Fruit fly (Drosophila melanogaster) whole organism, embryonic: ENCODE results near the gene CG5618.

Source experiments
- Bteb2 ChIP-seq: fragments of 200-800 bp; sonication (Bioruptor generic); optimal IDR thresholded peaks from 2 replicates; lab custom pipeline; 2016; ENCODE audit warnings: missing biosample characterization, missing genetic modification characterization
- CG10209 ChIP-seq: fragments of 200-800 bp; sonication (Bioruptor generic); optimal IDR thresholded peaks from 3 replicates; lab custom pipeline; 2017; ENCODE audit warnings: missing biosample characterization, mild to moderate bottlenecking, missing genetic modification characterization, missing genetic modification reagents
- CG10267 ChIP-seq: fragments of 200-800 bp; sonication (Bioruptor generic); optimal IDR thresholded peaks from 2 replicates; lab custom pipeline; 2018; ENCODE audit warnings: missing biosample characterization, mild to moderate bottlenecking, missing genetic modification characterization, moderate library complexity
- CG10979 ChIP-seq: fragments of 200-800 bp; sonication (Bioruptor generic); optimal IDR thresholded peaks from 2 replicates; lab custom pipeline; 2018; ENCODE audit warnings: missing biosample characterization, mild to moderate bottlenecking, missing genetic modification characterization, moderate library complexity
- CG12071 ChIP-seq: fragments of 200-800 bp; sonication (Bioruptor generic); optimal IDR thresholded peaks from 3 replicates; lab custom pipeline; 2018; ENCODE audit warnings: missing biosample characterization, mild to moderate bottlenecking, missing genetic modification characterization
- CG13624 ChIP-seq: fragments of 200-800 bp; sonication (Bioruptor generic); optimal IDR thresholded peaks from 2 replicates; lab custom pipeline; 2016; ENCODE audit warnings: missing biosample characterization, missing genetic modification characterization
- CG15073 ChIP-seq: fragments of 200-800 bp; sonication (Bioruptor generic); optimal IDR thresholded peaks from 2 replicates; lab custom pipeline; 2016; ENCODE audit warnings: missing biosample characterization, missing genetic modification characterization
- CG1647 ChIP-seq: fragments of 200-800 bp; sonication (Bioruptor generic); optimal IDR thresholded peaks from 3 replicates; lab custom pipeline; 2016; ENCODE audit warnings: missing biosample characterization, missing genetic modification characterization
- CG18619 ChIP-seq: fragments of 200-800 bp; sonication (Bioruptor generic); optimal IDR thresholded peaks from 3 replicates; lab custom pipeline; 2017; ENCODE audit warnings: missing biosample characterization, mild to moderate bottlenecking, missing genetic modification characterization
- CG2199 ChIP-seq: fragments of 200-800 bp; sonication (Bioruptor generic); IDR thresholded peaks from 3 replicates; pipeline ENCODE4 v1.3.6; 2022; ENCODE audit warnings: missing biosample characterization, missing genetic modification characterization
- CG3163 ChIP-seq: fragments of 200-800 bp; sonication (Bioruptor generic); optimal IDR thresholded peaks from 3 replicates; lab custom pipeline; 2016; ENCODE audit warnings: missing biosample characterization, missing genetic modification characterization
- CG4424 ChIP-seq: fragments of 200-800 bp; sonication (Bioruptor generic); optimal IDR thresholded peaks from 3 replicates; lab custom pipeline; 2016; ENCODE audit warnings: missing biosample characterization, missing genetic modification characterization
- CG7556 ChIP-seq: fragments of 200-800 bp; sonication (Bioruptor generic); optimal IDR thresholded peaks from 2 replicates; lab custom pipeline; 2017; ENCODE audit warnings: missing biosample characterization, mild to moderate bottlenecking, missing genetic modification characterization
- CG9817 ChIP-seq: fragments of 200-800 bp; sonication (Bioruptor generic); optimal IDR thresholded peaks from 2 replicates; lab custom pipeline; 2018; ENCODE audit warnings: missing biosample characterization, mild to moderate bottlenecking, missing genetic modification characterization, moderate library complexity
- Camta ChIP-seq: fragments of 200-800 bp; sonication (Bioruptor generic); optimal IDR thresholded peaks from 2 replicates; lab custom pipeline; 2016; ENCODE audit warnings: missing biosample characterization, missing genetic modification characterization
- D19B ChIP-seq: fragments of 200-800 bp; sonication (Bioruptor generic); optimal IDR thresholded peaks from 2 replicates; lab custom pipeline; 2017; ENCODE audit warnings: missing biosample characterization, mild to moderate bottlenecking, missing genetic modification characterization
- Dbx ChIP-seq: fragments of 200-800 bp; sonication (Bioruptor generic); IDR thresholded peaks from 3 replicates; pipeline ENCODE4 v1.3.6; 2022; ENCODE audit warnings: missing biosample characterization, missing genetic modification characterization
- Dek ChIP-seq: fragments of 200-800 bp; sonication (Bioruptor generic); optimal IDR thresholded peaks from 3 replicates; lab custom pipeline; 2019; ENCODE audit warnings: missing biosample characterization, mild to moderate bottlenecking, missing genetic modification characterization, moderate library complexity
- Drgx ChIP-seq: fragments of 200-800 bp; sonication (Bioruptor generic); IDR thresholded peaks from 2 replicates; pipeline ENCODE4 v1.3.6; 2022; ENCODE audit warnings: missing biosample characterization, missing genetic modification characterization
- Lhr ChIP-seq: fragments of 200-800 bp; sonication (Bioruptor generic); optimal IDR thresholded peaks from 3 replicates; lab custom pipeline; 2017; ENCODE audit warnings: mild to moderate bottlenecking, missing biosample characterization, missing genetic modification reagents, missing genetic modification characterization
- Lim3 ChIP-seq: fragments of 200-800 bp; sonication (Bioruptor generic); IDR thresholded peaks from 2 replicates; pipeline ENCODE4 v1.3.6; 2022; ENCODE audit warnings: missing biosample characterization, missing genetic modification characterization
- Max ChIP-seq: fragments of 200-800 bp; sonication (Bioruptor generic); optimal IDR thresholded peaks from 2 replicates; lab custom pipeline; 2016; ENCODE audit warnings: missing biosample characterization, mild to moderate bottlenecking, missing genetic modification characterization
- Neu2 ChIP-seq: fragments of 200-800 bp; sonication (Bioruptor generic); optimal IDR thresholded peaks from 3 replicates; lab custom pipeline; 2016; ENCODE audit warnings: missing biosample characterization, missing genetic modification characterization, borderline replicate concordance
- Oaz ChIP-seq: fragments of 200-800 bp; sonication (Bioruptor generic); IDR thresholded peaks from 2 replicates; pipeline ENCODE4 v1.3.6; 2022; ENCODE audit warnings: missing biosample characterization, missing genetic modification characterization
- PHDP ChIP-seq: fragments of 200-800 bp; sonication (Bioruptor generic); optimal IDR thresholded peaks from 3 replicates; lab custom pipeline; 2018; ENCODE audit warnings: missing biosample characterization, mild to moderate bottlenecking, missing genetic modification characterization, moderate library complexity
- Rfx ChIP-seq: fragments of 200-800 bp; sonication (Bioruptor generic); IDR thresholded peaks from 2 replicates; pipeline ENCODE4 v1.3.6; 2022; ENCODE audit warnings: missing biosample characterization, missing genetic modification characterization
- TFAM ChIP-seq: fragments of 200-800 bp; sonication (Bioruptor generic); optimal IDR thresholded peaks from 2 replicates; lab custom pipeline; 2017; ENCODE audit warnings: missing biosample characterization, missing genetic modification characterization, inconsistent platforms
- Trl ChIP-seq, 3 experiments: fragments of >200 bp in 2 of 3; fragments of 200-800 bp in 1 of 3; sonication (Bioruptor generic) in 1 of 3; optimal IDR thresholded peaks; 2 replicates in 1 of 3; 3 replicates in 2 of 3; lab custom pipeline; 2016 to 2017; ENCODE audit warnings: missing biosample characterization in 1 of 3, missing genetic modification characterization in 1 of 3
- caup ChIP-seq: fragments of 200-800 bp; sonication (Bioruptor generic); optimal IDR thresholded peaks from 3 replicates; lab custom pipeline; 2017; ENCODE audit warnings: missing biosample characterization, mild to moderate bottlenecking, missing genetic modification characterization, moderate library complexity; ENCODE audit not compliant: severe bottlenecking
- dpn ChIP-seq, 2 experiments: fragments of 200-800 bp; sonication (Bioruptor generic); optimal IDR thresholded peaks; 3 replicates each; lab custom pipeline; 2016; ENCODE audit warnings: missing biosample characterization in 2 of 2, missing genetic modification characterization in 2 of 2
- exex ChIP-seq: fragments of 200-800 bp; sonication (Bioruptor generic); optimal IDR thresholded peaks from 4 replicates; lab custom pipeline; 2018; ENCODE audit warnings: missing biosample characterization, mild to moderate bottlenecking, missing genetic modification characterization, moderate library complexity
- ken ChIP-seq: fragments of 200-800 bp; sonication (Bioruptor generic); IDR thresholded peaks from 3 replicates; pipeline ENCODE4 v1.3.6; 2022; ENCODE audit warnings: missing biosample characterization, missing genetic modification characterization
- lilli ChIP-seq: fragments of 200-800 bp; sonication (Bioruptor generic); optimal IDR thresholded peaks from 3 replicates; lab custom pipeline; 2016; ENCODE audit warnings: missing biosample characterization, missing genetic modification characterization
- mirr ChIP-seq: fragments of 200-800 bp; sonication (Bioruptor generic); optimal IDR thresholded peaks from 3 replicates; lab custom pipeline; 2018; ENCODE audit warnings: missing biosample characterization, mild to moderate bottlenecking, missing genetic modification characterization
- peb ChIP-seq: fragments of 200-800 bp; sonication (Bioruptor generic); IDR thresholded peaks from 2 replicates; pipeline ENCODE4 v1.3.6; 2022; ENCODE audit warnings: missing biosample characterization, missing genetic modification characterization
- pfk ChIP-seq: fragments of 200-800 bp; sonication (Bioruptor generic); optimal IDR thresholded peaks from 2 replicates; lab custom pipeline; 2018; ENCODE audit warnings: missing biosample characterization, mild to moderate bottlenecking, missing genetic modification characterization, moderate library complexity
- pho ChIP-seq: fragments of 200-800 bp; sonication (Bioruptor generic); optimal IDR thresholded peaks from 2 replicates; lab custom pipeline; 2016; ENCODE audit warnings: missing biosample characterization, missing genetic modification characterization
- pros ChIP-seq: fragments of 200-800 bp; sonication (Bioruptor generic); optimal IDR thresholded peaks from 3 replicates; lab custom pipeline; 2019; ENCODE audit warnings: missing biosample characterization, mild to moderate bottlenecking, missing genetic modification characterization, moderate library complexity
- ranshi ChIP-seq: fragments of 200-800 bp; sonication (Bioruptor generic); IDR thresholded peaks from 2 replicates; pipeline ENCODE4 v1.3.6; 2022; ENCODE audit warnings: missing biosample characterization, missing genetic modification characterization
- sd ChIP-seq: fragments of 200-800 bp; sonication (Bioruptor generic); optimal IDR thresholded peaks from 3 replicates; lab custom pipeline; 2018; ENCODE audit warnings: missing biosample characterization, mild to moderate bottlenecking, missing genetic modification characterization, moderate library complexity
- sens ChIP-seq: fragments of 200-800 bp; sonication (Bioruptor generic); peaks from one replicate; lab custom pipeline; 2016; ENCODE audit warnings: missing biosample characterization, missing genetic modification characterization
- shn ChIP-seq: fragments of 200-800 bp; sonication (Bioruptor generic); optimal IDR thresholded peaks from 3 replicates; lab custom pipeline; 2016; ENCODE audit warnings: missing biosample characterization, missing genetic modification characterization
- slp2 ChIP-seq: fragments of 200-800 bp; sonication (Bioruptor generic); optimal IDR thresholded peaks from 2 replicates; lab custom pipeline; 2016; ENCODE audit warnings: missing biosample characterization, missing genetic modification characterization
- sna ChIP-seq: fragments of 200-800 bp; sonication (Bioruptor generic); IDR thresholded peaks from 2 replicates; pipeline ENCODE4 v1.3.6; 2022; ENCODE audit warnings: missing biosample characterization, missing genetic modification characterization; ENCODE audit not compliant: partially characterized antibody
- so ChIP-seq: fragments of 200-800 bp; sonication (Bioruptor generic); IDR thresholded peaks from 3 replicates; pipeline ENCODE4 v1.3.6; 2022; ENCODE audit warnings: missing biosample characterization, missing genetic modification characterization
- sob ChIP-seq: fragments of 200-800 bp; sonication (Bioruptor generic); IDR thresholded peaks from 2 replicates; pipeline ENCODE4 v1.3.6; 2022; ENCODE audit warnings: missing biosample characterization, missing genetic modification characterization
- tgo ChIP-seq: fragments of 200-800 bp; sonication (Bioruptor generic); IDR thresholded peaks from 3 replicates; pipeline ENCODE4 v1.3.6; 2022; ENCODE audit warnings: missing biosample characterization, missing genetic modification characterization
- tio ChIP-seq: fragments of 200-800 bp; sonication (Bioruptor generic); optimal IDR thresholded peaks from 2 replicates; lab custom pipeline; 2017; ENCODE audit warnings: missing biosample characterization, missing genetic modification characterization, inconsistent platforms
- vvl ChIP-seq: fragments of 200-800 bp; sonication (Bioruptor generic); IDR thresholded peaks from 2 replicates; pipeline ENCODE4 v1.3.6; 2022; ENCODE audit warnings: missing biosample characterization, missing genetic modification characterization

Gene CG5618

dm6 chr3L:20395257-20395909, 42.1 kb downstream of the CG5618 start (continued):
- TF ChIP-seq sna (GFP tag; lab: Robert Waterston, UW) (no peak), lilli (GFP tag; lab: Kevin White, UChicago) (peak; percentile 80), Drgx (GFP tag; lab: Robert Waterston, UW) (0 out of 2 replicates have a peak, but pooled peaks have one; percentile 38), Lim3 (no peak), sens (GFP tag; lab: Kevin White, UChicago) (peak; percentile 52), vvl (GFP tag; lab: Robert Waterston, UW) (peak; percentile 25; the same call in 1 of the 2 replicates), CG15073 (GFP tag; lab: Kevin White, UChicago) (peak; percentile 40), tio (peak; percentile 24), Bteb2 (GFP tag; lab: Kevin White, UChicago) (peak; percentile 61), ranshi (0 out of 2 replicates have a peak, but pooled peaks have one; percentile 41), CG10267 (tag; lab: Kevin White, UChicago) (no peak), CG10979 (tag; lab: Kevin White, UChicago) (no peak), tgo (GFP tag; lab: Robert Waterston, UW) (no peak; the same call in 2 of the 3 replicates), PHDP (tag; lab: Kevin White, UChicago) (peak; percentile 27), slp2 (GFP tag; lab: Kevin White, UChicago) (no peak), exex (tag; lab: Kevin White, UChicago) (peak; percentile 71), CG1647 (peak; percentile 54), pho (GFP tag; lab: Kevin White, UChicago) (peak; percentile 64), sd (peak; percentile 70), ken (0 out of 3 replicates have a peak, but pooled peaks have one; percentile 3), Camta (GFP tag; lab: Kevin White, UChicago) (no peak), caup (GFP tag; lab: Kevin White, UChicago) (peak; percentile 46), Max (GFP tag; lab: Kevin White, UChicago) (peak; percentile 47), D19B (GFP tag; lab: Kevin White, UChicago) (peak; percentile 99), shn (peak; percentile 29), CG4424 (GFP tag; lab: Kevin White, UChicago) (no peak), Rfx (GFP tag; lab: Robert Waterston, UW) (peak; percentile 75), Dek (tag; lab: Kevin White, UChicago) (peak; percentile 28), pfk (GFP tag; lab: Kevin White, UChicago) (peak; percentile 58), Neu2 (GFP tag; lab: Kevin White, UChicago) (no peak), Trl (optimal IDR thresholded peaks at IDR 0.05; lab: Kevin White, UChicago) (peak in 1 of 2 experiments; percentile 5), Trl (GFP tag; optimal IDR thresholded peaks at IDR 0.05; lab: Kevin White, UChicago) (no peak), sob (peak; percentile 47), so (GFP tag; lab: Robert Waterston, UW) (peak; percentile 38; the same call in 2 of the 3 replicates), dpn (GFP tag; optimal IDR thresholded peaks at IDR 0.05; lab: Kevin White, UChicago) (peak; percentile 37 to 49), Oaz (0 out of 2 replicates have a peak, but pooled peaks have one; percentile 6), Dbx (GFP tag; lab: Robert Waterston, UW) (0 out of 3 replicates have a peak, but pooled peaks have one; percentile 46), CG12071 (GFP tag; lab: Kevin White, UChicago) (peak; percentile 36), CG9817 (tag; lab: Kevin White, UChicago) (no peak), CG13624 (GFP tag; lab: Kevin White, UChicago) (peak; percentile 85), peb (GFP tag; lab: Robert Waterston, UW) (no peak), mirr (GFP tag; lab: Kevin White, UChicago) (peak; percentile 63), CG10209 (GFP tag; lab: Kevin White, UChicago) (peak; percentile 40), CG7556 (GFP tag; lab: Kevin White, UChicago) (peak; percentile 51), CG3163 (peak; percentile 17), Lhr (GFP tag; lab: Kevin White, UChicago) (no peak), CG18619 (GFP tag; lab: Kevin White, UChicago) (peak; percentile 14), CG2199 (GFP tag; lab: Robert Waterston, UW) (peak; percentile 89; the same call in 2 of the 3 replicates), TFAM (GFP tag; lab: Kevin White, UChicago) (no peak), pros (GFP tag; lab: Kevin White, UChicago) (no peak)
